Worm (Caenorhabditis elegans): Measurements from ENCODE around the gene F32A5.4.

Gene F32A5.4

DNA sequence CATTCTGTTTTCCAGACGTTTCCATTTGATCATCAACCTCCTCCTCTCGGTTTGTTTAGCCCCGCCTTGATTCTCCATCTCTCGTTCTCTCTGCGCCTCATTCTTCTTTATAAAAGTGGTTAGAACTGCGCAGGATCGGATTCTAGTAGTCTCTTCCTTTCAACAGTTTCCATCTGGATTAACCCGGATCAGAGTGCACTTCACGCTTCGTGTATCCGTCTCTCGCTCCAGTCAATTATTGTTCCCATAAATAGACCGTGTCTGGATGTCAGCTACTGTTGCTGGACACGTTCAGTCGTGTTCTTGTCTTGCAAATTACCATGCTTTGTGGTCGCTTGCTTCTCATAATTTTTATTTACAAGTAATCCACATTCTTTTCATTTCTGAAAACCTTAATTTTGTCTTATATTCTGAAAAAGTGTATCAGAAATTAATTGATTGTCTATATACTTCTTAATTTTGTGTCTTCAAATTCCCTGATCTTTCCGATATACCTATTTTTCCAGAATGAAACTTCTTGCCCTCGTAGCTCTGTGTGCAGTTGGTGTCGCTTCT is at the start of gene F32A5.4:
TSS of gene F32A5.4 (plus strand) at position 505 of the 555 bp plus-strand sequence.
- TF ChIP-seq aly-1 (tag; optimal IDR thresholded peaks at IDR 0.05) (no peak), tra-4 (tag; optimal IDR thresholded peaks at IDR 0.05) (no peak), B0310.2 (tag; optimal IDR thresholded peaks at IDR 0.05) (no peak), ceh-36 (tag; optimal IDR thresholded peaks at IDR 0.05) (no peak), pes-1 (GFP tag; IDR thresholded peaks at IDR 0.05) (no peak), hnd-1 (tag; optimal IDR thresholded peaks at IDR 0.05) (no peak), tbx-11 (GFP tag; IDR thresholded peaks at IDR 0.05) (no peak), flt-1 (GFP tag; IDR thresholded peaks at IDR 0.05) (no peak)

ce11 chrII:7182630-7183029 is 46.3 kb upstream of the F32A5.4 start:
- TF ChIP-seq ama-1 (optimal IDR thresholded peaks at IDR 0.05) (no peak), flt-1 (GFP tag; IDR thresholded peaks at IDR 0.05) (no peak), aly-1 (tag; optimal IDR thresholded peaks at IDR 0.05) (no peak), scrt-1 (GFP tag; IDR thresholded peaks at IDR 0.05) (no peak)

DNA sequence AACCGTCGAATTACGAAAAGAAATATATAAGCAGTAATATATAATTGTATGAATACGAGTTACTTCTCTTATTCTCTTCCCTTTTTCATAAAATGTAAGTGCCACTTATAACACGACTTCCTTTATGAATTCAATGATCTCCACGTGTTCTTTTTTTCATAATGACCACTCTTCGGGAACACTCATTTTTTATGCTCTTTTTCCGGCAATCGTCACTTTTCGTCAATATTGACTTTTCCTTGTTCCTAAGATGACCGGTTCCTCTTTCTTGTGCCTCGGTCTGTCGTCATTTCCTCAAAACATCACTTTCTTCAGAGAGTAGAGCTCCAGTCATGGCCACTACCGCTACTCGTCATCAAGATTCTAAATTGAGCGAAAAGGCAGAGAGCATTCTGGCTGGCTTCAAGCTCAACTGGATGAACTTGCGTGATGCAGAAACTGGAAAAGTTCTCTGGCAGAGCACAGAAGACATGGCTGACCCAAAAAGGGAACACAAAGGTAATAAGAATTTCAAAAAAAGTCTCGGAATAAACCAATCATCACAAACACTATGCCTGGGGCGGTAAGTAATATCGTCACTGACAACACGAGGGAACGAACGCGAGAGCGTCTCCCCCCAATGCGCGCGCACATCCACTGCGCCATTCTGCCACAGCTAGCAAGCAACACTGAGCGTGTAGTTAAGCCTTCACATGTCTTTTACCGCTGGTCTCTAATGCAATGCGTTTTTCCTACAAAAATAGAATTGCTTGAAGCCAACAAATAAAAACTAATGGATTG is 45.3 kb upstream of the F32A5.4 start, which contains the start of gene pdl-1:
TSS of gene pdl-1 (plus strand) at position 309 of the 780 bp plus-strand sequence.
- peak; percentile 94 for TF ChIP-seq ceh-36 (tag; optimal IDR thresholded peaks at IDR 0.05)
- TF ChIP-seq tbx-11 (GFP tag; IDR thresholded peaks at IDR 0.05), result peak; percentile 94
- no peak for TF ChIP-seq ama-1 (optimal IDR thresholded peaks at IDR 0.05)
- peak; percentile 97 for TF ChIP-seq flt-1 (GFP tag; IDR thresholded peaks at IDR 0.05)
- TF ChIP-seq aly-1 (tag; optimal IDR thresholded peaks at IDR 0.05), result peak; percentile 96
- TF ChIP-seq sea-1 (GFP tag; conservative IDR thresholded peaks at IDR 0.05), result peak; percentile 96
- peak; percentile 90 for TF ChIP-seq hnd-1 (tag; optimal IDR thresholded peaks at IDR 0.05)
- peak; percentile 92 for TF ChIP-seq tbx-37 (GFP tag; conservative IDR thresholded peaks at IDR 0.05)
- peak; percentile 89 for TF ChIP-seq B0310.2 (tag; optimal IDR thresholded peaks at IDR 0.05)
- TF ChIP-seq pes-1 (GFP tag; IDR thresholded peaks at IDR 0.05), result peak; percentile 97
- TF ChIP-seq scrt-1 (GFP tag; IDR thresholded peaks at IDR 0.05), result peak; percentile 97
- peak; percentile 87 for TF ChIP-seq ets-7 (tag; optimal IDR thresholded peaks at IDR 0.05)
- TF ChIP-seq tra-4 (tag; optimal IDR thresholded peaks at IDR 0.05), result peak; percentile 84
- TF ChIP-seq F13C5.2 (tag; optimal IDR thresholded peaks at IDR 0.05), result peak; percentile 96
- TF ChIP-seq hmbx-1 (tag; optimal IDR thresholded peaks at IDR 0.05), result peak; percentile 76
- TF ChIP-seq hmg-4 (GFP tag; optimal IDR thresholded peaks at IDR 0.05), result peak; percentile 97
- peak; percentile 95 for TF ChIP-seq ceh-13 (GFP tag; optimal IDR thresholded peaks at IDR 0.05)

DNA sequence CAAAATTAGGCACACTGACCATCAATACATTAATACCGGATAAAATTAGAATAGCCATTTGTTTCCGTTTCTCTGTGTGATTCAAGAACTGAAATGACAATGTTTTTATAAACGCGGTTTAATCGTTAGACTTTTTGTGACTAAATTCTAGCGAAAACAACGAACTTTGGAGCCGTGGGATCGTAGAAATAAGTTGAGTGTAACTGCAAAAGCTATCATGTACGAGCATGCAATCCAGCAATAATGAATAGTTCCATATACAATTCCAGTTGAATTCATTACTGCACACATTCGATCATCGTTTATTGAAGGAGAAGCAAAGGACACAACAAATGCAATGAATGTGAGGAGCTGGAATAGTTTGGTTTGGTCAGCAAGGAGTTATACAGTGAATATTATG is 42.8 kb upstream of the F32A5.4 start:
- TF ChIP-seq hmbx-1 (tag; optimal IDR thresholded peaks at IDR 0.05) (no peak), pes-1 (GFP tag; IDR thresholded peaks at IDR 0.05) (no peak), B0310.2 (tag; optimal IDR thresholded peaks at IDR 0.05) (no peak), sea-1 (GFP tag; conservative IDR thresholded peaks at IDR 0.05) (no peak), tbx-37 (GFP tag; conservative IDR thresholded peaks at IDR 0.05) (no peak), hmg-4 (GFP tag; optimal IDR thresholded peaks at IDR 0.05) (no peak), F13C5.2 (tag; optimal IDR thresholded peaks at IDR 0.05) (no peak), hnd-1 (tag; optimal IDR thresholded peaks at IDR 0.05) (no peak), aly-1 (tag; optimal IDR thresholded peaks at IDR 0.05) (no peak), ceh-36 (tag; optimal IDR thresholded peaks at IDR 0.05) (no peak), ceh-13 (GFP tag; optimal IDR thresholded peaks at IDR 0.05) (no peak), ets-7 (tag; optimal IDR thresholded peaks at IDR 0.05) (no peak), tbx-11 (GFP tag; IDR thresholded peaks at IDR 0.05) (no peak), flt-1 (GFP tag; IDR thresholded peaks at IDR 0.05) (no peak), scrt-1 (GFP tag; IDR thresholded peaks at IDR 0.05) (no peak), tra-4 (tag; optimal IDR thresholded peaks at IDR 0.05) (no peak)

ce11 chrII:7187110-7187509 is 41.8 kb upstream of the F32A5.4 start, which contains the start of gene C27H5.6:
Gene C27H5.6, minus strand, starts transcription at chrII:7187210.
- TF ChIP-seq hmg-4 (GFP tag; optimal IDR thresholded peaks at IDR 0.05), result no peak
- no peak for TF ChIP-seq ceh-36 (tag; optimal IDR thresholded peaks at IDR 0.05)
- no peak for TF ChIP-seq B0310.2 (tag; optimal IDR thresholded peaks at IDR 0.05)
- TF ChIP-seq sea-1 (GFP tag; conservative IDR thresholded peaks at IDR 0.05), result no peak
- TF ChIP-seq hnd-1 (tag; optimal IDR thresholded peaks at IDR 0.05), result no peak
- TF ChIP-seq hmbx-1 (tag; optimal IDR thresholded peaks at IDR 0.05), result no peak
- TF ChIP-seq F13C5.2 (tag; optimal IDR thresholded peaks at IDR 0.05), result no peak
- TF ChIP-seq tra-4 (tag; optimal IDR thresholded peaks at IDR 0.05), result no peak
- TF ChIP-seq pes-1 (GFP tag; IDR thresholded peaks at IDR 0.05), result no peak

DNA sequence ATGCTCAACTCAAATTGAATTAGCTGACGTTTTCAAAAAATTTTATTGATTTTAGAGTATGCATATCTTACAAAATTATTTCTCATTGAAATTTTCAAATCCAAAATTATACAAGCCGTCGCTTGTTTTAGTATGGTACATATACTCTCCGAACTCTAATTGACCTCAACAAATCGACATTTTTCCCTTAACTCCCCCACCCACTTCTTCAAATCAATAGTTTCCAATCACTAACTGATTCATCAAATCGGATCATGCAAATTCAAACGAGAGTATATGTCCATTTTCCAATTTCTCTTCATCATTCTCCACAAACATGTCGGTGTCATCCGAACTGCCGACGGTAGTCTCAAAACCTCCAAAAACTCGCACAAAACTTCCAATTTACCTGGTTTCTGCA is 39.8 kb upstream of the F32A5.4 start, which contains the start of gene E04F6.4:
TSS of gene E04F6.4 (plus strand) at position 301 of the 400 bp plus-strand sequence.
- TF ChIP-seq ama-1 (optimal IDR thresholded peaks at IDR 0.05) (no peak), tbx-11 (GFP tag; IDR thresholded peaks at IDR 0.05) (no peak), ceh-36 (tag; optimal IDR thresholded peaks at IDR 0.05) (no peak), ets-7 (tag; optimal IDR thresholded peaks at IDR 0.05) (no peak), tra-4 (tag; optimal IDR thresholded peaks at IDR 0.05) (no peak), tbx-37 (GFP tag; conservative IDR thresholded peaks at IDR 0.05) (no peak), scrt-1 (GFP tag; IDR thresholded peaks at IDR 0.05) (no peak), aly-1 (tag; optimal IDR thresholded peaks at IDR 0.05) (no peak), hmbx-1 (tag; optimal IDR thresholded peaks at IDR 0.05) (no peak), hnd-1 (tag; optimal IDR thresholded peaks at IDR 0.05) (no peak), F13C5.2 (tag; optimal IDR thresholded peaks at IDR 0.05) (no peak), pes-1 (GFP tag; IDR thresholded peaks at IDR 0.05) (no peak), sea-1 (GFP tag; conservative IDR thresholded peaks at IDR 0.05) (no peak), B0310.2 (tag; optimal IDR thresholded peaks at IDR 0.05) (no peak), flt-1 (GFP tag; IDR thresholded peaks at IDR 0.05) (no peak), hmg-4 (GFP tag; optimal IDR thresholded peaks at IDR 0.05) (no peak)

ce11 chrII:7195541-7195940 is 33.4 kb upstream of the F32A5.4 start, which contains the start of gene acdh-12:
Gene acdh-12, minus strand, starts transcription at chrII:7195641.
- no peak for TF ChIP-seq tbx-11 (GFP tag; IDR thresholded peaks at IDR 0.05)

All from whole organism, early embryonic.